Fruit fly (Drosophila melanogaster) whole organism, prepupa: ENCODE results near the gene CG3402.

ENCODE experiments used
- Blimp-1 ChIP-seq: fragments of 200-800 bp; sonication (Bioruptor generic); optimal IDR thresholded peaks from 3 replicates; lab custom pipeline; 2017; ENCODE audit warnings: missing biosample characterization, missing genetic modification characterization, mild to moderate bottlenecking, moderate library complexity, missing genetic modification reagents
- CG10631 ChIP-seq: fragments of 200-800 bp; sonication (Bioruptor generic); optimal IDR thresholded peaks from 2 replicates; lab custom pipeline; 2016; ENCODE audit warnings: missing biosample characterization, missing genetic modification characterization
- CG11762 ChIP-seq: fragments of 200-800 bp; sonication (Bioruptor generic); optimal IDR thresholded peaks from 3 replicates; lab custom pipeline; 2016; ENCODE audit warnings: missing biosample characterization, missing genetic modification characterization; ENCODE audit not compliant: insufficient read depth
- CG15336 ChIP-seq: fragments of 200-800 bp; sonication (Bioruptor generic); IDR thresholded peaks from 2 replicates; pipeline ENCODE4 v1.3.6; 2022; ENCODE audit warnings: missing biosample characterization, missing genetic modification characterization
- CG1621 ChIP-seq: fragments of 200-800 bp; sonication (Bioruptor generic); optimal IDR thresholded peaks from 3 replicates; lab custom pipeline; 2018; ENCODE audit warnings: missing biosample characterization, mild to moderate bottlenecking, missing genetic modification characterization
- CG16779 ChIP-seq: fragments of 200-800 bp; sonication (Bioruptor generic); optimal IDR thresholded peaks from 3 replicates; lab custom pipeline; 2017; ENCODE audit warnings: missing biosample characterization, mild to moderate bottlenecking, missing genetic modification characterization
- CG3032 ChIP-seq: fragments of 200-800 bp; optimal IDR thresholded peaks from 2 replicates; lab custom pipeline; 2019; ENCODE audit warnings: missing biosample characterization, mild to moderate bottlenecking, missing genetic modification characterization, moderate library complexity
- CG31627 ChIP-seq: fragments of 200-800 bp; sonication (Bioruptor generic); optimal IDR thresholded peaks from 3 replicates; lab custom pipeline; 2016; ENCODE audit warnings: missing biosample characterization, missing genetic modification characterization
- CG32006 ChIP-seq: fragments of 200-800 bp; sonication (Bioruptor generic); optimal IDR thresholded peaks from 3 replicates; lab custom pipeline; 2017; ENCODE audit warnings: missing biosample characterization, mild to moderate bottlenecking, missing genetic modification characterization
- CG34406 ChIP-seq: fragments of 200-800 bp; sonication (Bioruptor generic); optimal IDR thresholded peaks from 3 replicates; lab custom pipeline; 2016; ENCODE audit warnings: missing biosample characterization, missing genetic modification characterization
- CG4318 ChIP-seq: fragments of 200-800 bp; sonication (Bioruptor generic); optimal IDR thresholded peaks from 3 replicates; lab custom pipeline; 2017; ENCODE audit warnings: missing biosample characterization, mild to moderate bottlenecking, missing genetic modification characterization
- CG6163 ChIP-seq: fragments of 200-800 bp; sonication (Bioruptor generic); IDR thresholded peaks from 3 replicates; pipeline ENCODE4 v1.3.6; 2022; ENCODE audit warnings: missing biosample characterization, missing genetic modification characterization
- CG6792 ChIP-seq: fragments of 200-800 bp; sonication (Bioruptor generic); optimal IDR thresholded peaks from 3 replicates; lab custom pipeline; 2016; ENCODE audit warnings: missing biosample characterization, missing genetic modification characterization
- CG6808 ChIP-seq: fragments of 200-800 bp; sonication (Bioruptor generic); optimal IDR thresholded peaks from 3 replicates; lab custom pipeline; 2017; ENCODE audit warnings: missing biosample characterization, missing genetic modification characterization, mild to moderate bottlenecking, moderate library complexity, missing genetic modification reagents
- CG6854 ChIP-seq: fragments of 200-800 bp; sonication (Bioruptor generic); optimal IDR thresholded peaks from 2 replicates; lab custom pipeline; 2017; ENCODE audit warnings: missing biosample characterization, mild to moderate bottlenecking, missing genetic modification characterization
- CG8119 ChIP-seq: fragments of 200-800 bp; sonication (Bioruptor generic); IDR thresholded peaks from 3 replicates; pipeline ENCODE4 v1.3.6; 2022; ENCODE audit warnings: missing biosample characterization, missing genetic modification characterization
- CG8319 ChIP-seq: fragments of 200-800 bp; sonication (Bioruptor generic); optimal IDR thresholded peaks from 3 replicates; lab custom pipeline; 2016; ENCODE audit warnings: missing biosample characterization, missing genetic modification characterization
- CG8632 ChIP-seq: fragments of 200-800 bp; sonication (Bioruptor generic); optimal IDR thresholded peaks from 3 replicates; lab custom pipeline; 2016; ENCODE audit warnings: missing biosample characterization, missing genetic modification characterization
- CG9139 ChIP-seq: fragments of 200-800 bp; sonication (Bioruptor generic); optimal IDR thresholded peaks from 3 replicates; lab custom pipeline; 2017; ENCODE audit warnings: missing biosample characterization, mild to moderate bottlenecking, missing genetic modification characterization
- Eip75B ChIP-seq: fragments of 200-800 bp; sonication (Bioruptor generic); optimal IDR thresholded peaks from 3 replicates; lab custom pipeline; 2016; ENCODE audit warnings: missing biosample characterization, missing genetic modification characterization
- Eip78C ChIP-seq: fragments of 200-800 bp; sonication (Bioruptor generic); peaks from one replicate; lab custom pipeline; 2016; ENCODE audit warnings: missing biosample characterization, missing genetic modification characterization
- Eip93F ChIP-seq: fragments of 200-800 bp; sonication (Bioruptor generic); optimal IDR thresholded peaks from 2 replicates; lab custom pipeline; 2016; ENCODE audit warnings: missing biosample characterization, mild to moderate bottlenecking, missing genetic modification characterization
- Ets21C ChIP-seq: fragments of 200-800 bp; sonication (Bioruptor generic); optimal IDR thresholded peaks from 3 replicates; lab custom pipeline; 2016; ENCODE audit warnings: missing biosample characterization, missing genetic modification characterization
- Ets96B ChIP-seq: fragments of 200-800 bp; optimal IDR thresholded peaks from 2 replicates; lab custom pipeline; 2019; ENCODE audit warnings: missing biosample characterization, mild to moderate bottlenecking, missing genetic modification characterization, moderate library complexity
- Gug ChIP-seq: fragments of 200-800 bp; sonication (Bioruptor generic); IDR thresholded peaks from 2 replicates; pipeline ENCODE4 v1.3.6; 2022; ENCODE audit warnings: missing biosample characterization, missing genetic modification characterization
- Hr38 ChIP-seq: sonication (Bioruptor generic); optimal IDR thresholded peaks from 2 replicates; lab custom pipeline; 2016; ENCODE audit warnings: missing biosample characterization, missing genetic modification characterization
- Hr4 ChIP-seq: fragments of 200-800 bp; sonication (Bioruptor generic); optimal IDR thresholded peaks from 3 replicates; lab custom pipeline; 2016; ENCODE audit warnings: missing biosample characterization, missing genetic modification characterization
- Lpt ChIP-seq: fragments of 200-800 bp; sonication (Bioruptor generic); optimal IDR thresholded peaks from 3 replicates; lab custom pipeline; 2016; ENCODE audit warnings: missing biosample characterization, missing genetic modification characterization
- Met ChIP-seq: fragments of 200-800 bp; sonication (Bioruptor generic); optimal IDR thresholded peaks from 3 replicates; lab custom pipeline; 2016; ENCODE audit warnings: missing biosample characterization, missing genetic modification characterization
- OdsH ChIP-seq: fragments of 200-800 bp; sonication (Bioruptor generic); optimal IDR thresholded peaks from 3 replicates; lab custom pipeline; 2016; ENCODE audit warnings: missing biosample characterization, missing genetic modification characterization
- Smox ChIP-seq: fragments of 200-800 bp; sonication (Bioruptor generic); optimal IDR thresholded peaks from 3 replicates; lab custom pipeline; 2016; ENCODE audit warnings: missing biosample characterization, missing genetic modification characterization
- Sox102F ChIP-seq: fragments of 200-800 bp; sonication (Bioruptor generic); optimal IDR thresholded peaks from 2 replicates; lab custom pipeline; 2016; ENCODE audit warnings: missing biosample characterization, mild to moderate bottlenecking, missing genetic modification characterization
- Sox14 ChIP-seq: fragments of 200-800 bp; sonication (Bioruptor generic); optimal IDR thresholded peaks from 3 replicates; lab custom pipeline; 2016; ENCODE audit warnings: missing biosample characterization, missing genetic modification characterization
- Sox15 ChIP-seq: fragments of 200-800 bp; sonication (Bioruptor generic); optimal IDR thresholded peaks from 3 replicates; lab custom pipeline; 2016; ENCODE audit warnings: missing biosample characterization, missing genetic modification characterization
- achi ChIP-seq: fragments of 200-800 bp; sonication (Bioruptor generic); optimal IDR thresholded peaks from 3 replicates; lab custom pipeline; 2016; ENCODE audit warnings: missing biosample characterization, missing genetic modification characterization
- acj6 ChIP-seq: fragments of 200-800 bp; sonication (Bioruptor generic); optimal IDR thresholded peaks from 3 replicates; lab custom pipeline; 2016; ENCODE audit warnings: missing biosample characterization, missing genetic modification characterization
- cyc ChIP-seq: fragments of 200-800 bp; sonication (Bioruptor generic); optimal IDR thresholded peaks from 3 replicates; lab custom pipeline; 2016; ENCODE audit warnings: missing biosample characterization, missing genetic modification characterization
- dac ChIP-seq: fragments of 200-800 bp; sonication (Bioruptor generic); optimal IDR thresholded peaks from 2 replicates; lab custom pipeline; 2017; ENCODE audit warnings: missing biosample characterization, mild to moderate bottlenecking, missing genetic modification characterization
- dsx ChIP-seq: fragments of 200-800 bp; optimal IDR thresholded peaks from 3 replicates; lab custom pipeline; 2019; ENCODE audit warnings: missing biosample characterization, mild to moderate bottlenecking, missing genetic modification characterization, moderate library complexity; ENCODE audit not compliant: poor library complexity, severe bottlenecking
- eg ChIP-seq: fragments of 200-800 bp; sonication (Bioruptor generic); IDR thresholded peaks from 3 replicates; pipeline ENCODE4 v1.3.6; 2022; ENCODE audit warnings: missing biosample characterization, missing genetic modification characterization
- esn ChIP-seq: fragments of 200-800 bp; sonication (Bioruptor generic); optimal IDR thresholded peaks from 2 replicates; lab custom pipeline; 2016; ENCODE audit warnings: missing biosample characterization, mild to moderate bottlenecking, missing genetic modification characterization, moderate library complexity
- fd59A ChIP-seq: fragments of 200-800 bp; sonication (Bioruptor generic); optimal IDR thresholded peaks from 2 replicates; lab custom pipeline; 2017; ENCODE audit warnings: missing biosample characterization, mild to moderate bottlenecking, missing genetic modification characterization, missing genetic modification reagents
- fd85E ChIP-seq: fragments of 200-800 bp; sonication (Bioruptor generic); optimal IDR thresholded peaks from 3 replicates; lab custom pipeline; 2016; ENCODE audit warnings: missing biosample characterization, missing genetic modification characterization
- fkh ChIP-seq: fragments of 200-800 bp; sonication (Bioruptor generic); optimal IDR thresholded peaks from 3 replicates; lab custom pipeline; 2017; ENCODE audit warnings: missing biosample characterization, mild to moderate bottlenecking, missing genetic modification characterization, moderate library complexity
- lz ChIP-seq: fragments of 200-800 bp; sonication (Bioruptor generic); optimal IDR thresholded peaks from 3 replicates; lab custom pipeline; 2016; ENCODE audit warnings: missing biosample characterization, missing genetic modification characterization
- net ChIP-seq: fragments of 200-800 bp; sonication (Bioruptor generic); optimal IDR thresholded peaks from 3 replicates; lab custom pipeline; 2016; ENCODE audit warnings: missing biosample characterization, missing genetic modification characterization
- salr ChIP-seq, 2 experiments: fragments of 200-800 bp; sonication (Bioruptor generic); optimal IDR thresholded peaks; 3 replicates each; lab custom pipeline; 2016 to 2018; ENCODE audit warnings: missing biosample characterization in 2 of 2, missing genetic modification characterization in 2 of 2, mild to moderate bottlenecking in 1 of 2
- spab ChIP-seq: fragments of 200-800 bp; sonication (Bioruptor generic); optimal IDR thresholded peaks from 2 replicates; lab custom pipeline; 2017; ENCODE audit warnings: missing biosample characterization, mild to moderate bottlenecking, missing genetic modification characterization, missing genetic modification reagents
- ss ChIP-seq, 2 experiments: fragments of 200-800 bp; sonication (Bioruptor generic); optimal IDR thresholded peaks; 2 replicates in 1 of 2; 3 replicates in 1 of 2; lab custom pipeline; 2017 to 2018; ENCODE audit warnings: mild to moderate bottlenecking in 2 of 2, missing biosample characterization in 2 of 2, missing genetic modification characterization in 2 of 2, moderate library complexity in 1 of 2
- svp ChIP-seq: fragments of 200-800 bp; sonication (Bioruptor generic); peaks from one replicate; lab custom pipeline; 2016; ENCODE audit warnings: missing biosample characterization, missing genetic modification characterization
- topi ChIP-seq: fragments of 200-800 bp; sonication (Bioruptor generic); optimal IDR thresholded peaks from 3 replicates; lab custom pipeline; 2016; ENCODE audit warnings: missing biosample characterization, missing genetic modification characterization
- vri ChIP-seq: fragments of 200-800 bp; sonication (Bioruptor generic); optimal IDR thresholded peaks from 3 replicates; lab custom pipeline; 2016; ENCODE audit warnings: missing biosample characterization, mild to moderate bottlenecking, missing genetic modification characterization

CG3402 gene

dm6 chr3L:616482-617148, 36.1 kb downstream of the CG3402 start:
- TF ChIP-seq OdsH (GFP tag; lab: Kevin White, UChicago) (no peak), topi (GFP tag; lab: Kevin White, UChicago) (no peak), CG8119 (GFP tag; lab: Robert Waterston, UW) (peak; percentile 60; the same call in 2 of the 3 replicates), net (GFP tag; lab: Kevin White, UChicago) (no peak), Ets96B (no peak), Smox (GFP tag; lab: Kevin White, UChicago) (no peak), svp (GFP tag; lab: Kevin White, UChicago) (no peak), Eip75B (GFP tag; lab: Kevin White, UChicago) (no peak), Eip78C (GFP tag; lab: Kevin White, UChicago) (no peak), vri (GFP tag; lab: Kevin White, UChicago) (peak; percentile 51), Met (GFP tag; lab: Kevin White, UChicago) (no peak), fkh (GFP tag; lab: Kevin White, UChicago) (peak; percentile 87), Gug (peak; percentile 57), CG6792 (GFP tag; lab: Kevin White, UChicago) (no peak), dac (GFP tag; lab: Kevin White, UChicago) (no peak), Sox15 (GFP tag; lab: Kevin White, UChicago) (no peak), salr (GFP tag; optimal IDR thresholded peaks at IDR 0.05; lab: Kevin White, UChicago) (peak in 1 of 2 experiments; percentile 39), Blimp-1 (GFP tag; lab: Kevin White, UChicago) (peak; percentile 6), CG6854 (peak; percentile 59), CG9139 (GFP tag; lab: Kevin White, UChicago) (no peak), achi (GFP tag; lab: Kevin White, UChicago) (no peak), CG8632 (GFP tag; lab: Kevin White, UChicago) (no peak), CG6163 (GFP tag; lab: Robert Waterston, UW) (peak; percentile 79; the same call in 2 of the 3 replicates), CG34406 (GFP tag; lab: Kevin White, UChicago) (no peak), CG8319 (GFP tag; lab: Kevin White, UChicago) (no peak), CG11762 (no peak), ss (GFP tag; optimal IDR thresholded peaks at IDR 0.05; lab: Kevin White, UChicago) (no peak), lz (no peak), CG6808 (GFP tag; lab: Kevin White, UChicago) (no peak), CG3032 (tag; lab: Kevin White, UChicago) (no peak), eg (GFP tag; lab: Robert Waterston, UW) (peak; percentile 68; the same call in 2 of the 3 replicates), Hr38 (GFP tag; lab: Kevin White, UChicago) (no peak), Hr4 (no peak), dsx (GFP tag; lab: Kevin White, UChicago) (peak; percentile 8), Sox102F (GFP tag; lab: Kevin White, UChicago) (no peak), cyc (GFP tag; lab: Kevin White, UChicago) (no peak), CG10631 (GFP tag; lab: Kevin White, UChicago) (no peak), Eip93F (GFP tag; lab: Kevin White, UChicago) (no peak), CG31627 (no peak), Ets21C (GFP tag; lab: Kevin White, UChicago) (no peak), fd59A (GFP tag; lab: Kevin White, UChicago) (no peak), CG32006 (GFP tag; lab: Kevin White, UChicago) (no peak), Lpt (GFP tag; lab: Kevin White, UChicago) (peak; percentile 73), CG4318 (GFP tag; lab: Kevin White, UChicago) (no peak), esn (GFP tag; lab: Kevin White, UChicago) (no peak), spab (no peak), Sox14 (GFP tag; lab: Kevin White, UChicago) (peak; percentile 25), CG16779 (tag; lab: Kevin White, UChicago) (no peak), CG15336 (GFP tag; lab: Robert Waterston, UW) (peak; percentile 65), acj6 (GFP tag; lab: Kevin White, UChicago) (no peak), CG1621 (no peak), fd85E (GFP tag; lab: Kevin White, UChicago) (no peak)
